Worm (Caenorhabditis elegans) whole organism, L3 larva: ENCODE data around the gene hot-8.

Experiments
- ZK546.5 ChIP-seq: sonication (generic microtip); optimal IDR thresholded peaks from 2 replicates; lab custom pipeline; 2017; ENCODE audit warnings: missing biosample characterization, missing genetic modification characterization
- aly-2 ChIP-seq: fragments of 150-350 bp; optimal IDR thresholded peaks from 2 replicates; lab custom pipeline; 2014; ENCODE audit warnings: missing biosample characterization, missing genetic modification characterization
- ceh-9 ChIP-seq: sonication (generic microtip); optimal IDR thresholded peaks from 2 replicates; lab custom pipeline; 2018; ENCODE audit warnings: missing biosample characterization, missing genetic modification characterization
- elt-1 ChIP-seq: fragments of 150-350 bp; optimal IDR thresholded peaks from 2 replicates; lab custom pipeline; 2014; ENCODE audit warnings: missing biosample characterization, missing genetic modification characterization
- elt-3 ChIP-seq, 3 experiments: fragments of 150-350 bp in 1 of 3; sonication (generic microtip) in 2 of 3; optimal IDR thresholded peaks; 2 replicates in 2 of 3; 4 replicates in 1 of 3; lab custom pipeline; 2014 to 2017; ENCODE audit warnings: missing biosample characterization in 3 of 3, missing genetic modification characterization in 3 of 3
- eor-1 ChIP-seq, 2 experiments: fragments of 150-350 bp; optimal IDR thresholded peaks; 2 replicates each; lab custom pipeline; 2014 to 2018; ENCODE audit warnings: missing biosample characterization in 2 of 2, missing genetic modification characterization in 2 of 2
- lin-39 ChIP-seq: fragments of 150-350 bp; optimal IDR thresholded peaks from 2 replicates; lab custom pipeline; 2018; ENCODE audit warnings: missing biosample characterization, missing genetic modification reagents, missing genetic modification characterization
- nhr-12 ChIP-seq: fragments of 150-350 bp; optimal IDR thresholded peaks from 2 replicates; lab custom pipeline; 2014; ENCODE audit warnings: missing biosample characterization, missing genetic modification characterization
- nhr-25 ChIP-seq: sonication (generic microtip); optimal IDR thresholded peaks from 2 replicates; lab custom pipeline; 2017; ENCODE audit warnings: missing biosample characterization, missing genetic modification characterization
- sea-2 ChIP-seq: fragments of 150-350 bp; sonication (generic microtip); optimal IDR thresholded peaks from 4 replicates; lab custom pipeline; 2014; ENCODE audit warnings: missing biosample characterization, missing genetic modification reagents, missing genetic modification characterization
- unc-39 ChIP-seq: sonication (generic microtip); optimal IDR thresholded peaks from 4 replicates; lab custom pipeline; 2017; ENCODE audit warnings: missing biosample characterization, missing genetic modification characterization
- zag-1 ChIP-seq: fragments of 150-350 bp; optimal IDR thresholded peaks from 2 replicates; lab custom pipeline; 2014; ENCODE audit warnings: missing biosample characterization, missing genetic modification characterization
- ztf-11 ChIP-seq: fragments of 150-350 bp; optimal IDR thresholded peaks from 2 replicates; lab custom pipeline; 2014; ENCODE audit warnings: missing biosample characterization, missing genetic modification characterization
- ztf-4 ChIP-seq: fragments of 150-350 bp; optimal IDR thresholded peaks from 2 replicates; lab custom pipeline; 2014; ENCODE audit warnings: missing biosample characterization, missing genetic modification characterization

ce11 chrX:1141617-1142016, 38.5 kb upstream of the hot-8 start:
- TF ChIP-seq zag-1 (tag; lab: Kevin White, UChicago), result no peak
- no peak for TF ChIP-seq ZK546.5
- no peak for TF ChIP-seq elt-1 (tag; lab: Kevin White, UChicago)
- TF ChIP-seq ztf-11 (tag; lab: Kevin White, UChicago), result no peak
- TF ChIP-seq nhr-12 (tag; lab: Kevin White, UChicago), result no peak
- no peak for TF ChIP-seq sea-2
- TF ChIP-seq elt-3 (tag; optimal IDR thresholded peaks at IDR 0.05; lab: Kevin White, UChicago), result no peak
- no peak for TF ChIP-seq eor-1 (tag; optimal IDR thresholded peaks at IDR 0.05; lab: Kevin White, UChicago)
- TF ChIP-seq nhr-25 (tag; lab: Kevin White, UChicago), result no peak
- TF ChIP-seq aly-2 (tag; lab: Kevin White, UChicago), result no peak
- TF ChIP-seq ceh-9 (tag; lab: Kevin White, UChicago), result no peak
- no peak for TF ChIP-seq lin-39
- no peak for TF ChIP-seq unc-39
- TF ChIP-seq ztf-4 (tag; lab: Kevin White, UChicago), result no peak
